Worm (Caenorhabditis elegans) whole organism, L1 larva: ENCODE results near the gene ZC395.11.

Source experiments
- C34B4.2 ChIP-seq: sonication (generic microtip); optimal IDR thresholded peaks from 2 replicates; lab custom pipeline; 2017; ENCODE audit warnings: mild to moderate bottlenecking, missing genetic modification characterization, missing compliant biosample characterization
- F16B12.6 ChIP-seq: fragments of 150-350 bp; optimal IDR thresholded peaks from 2 replicates; lab custom pipeline; 2014; ENCODE audit warnings: missing biosample characterization, missing genetic modification characterization
- Y116A8C.19 ChIP-seq: sonication (generic microtip); optimal IDR thresholded peaks from 2 replicates; lab custom pipeline; 2016; ENCODE audit warnings: missing compliant biosample characterization, missing genetic modification characterization, borderline replicate concordance
- alr-1 ChIP-seq: fragments of 200-800 bp; sonication (Bioruptor generic); optimal IDR thresholded peaks from 2 replicates; lab custom pipeline; 2018; ENCODE audit warnings: borderline replicate concordance, mild to moderate bottlenecking, missing genetic modification characterization, missing compliant biosample characterization
- aly-2 ChIP-seq: fragments of 150-350 bp; optimal IDR thresholded peaks from 2 replicates; lab custom pipeline; 2014; ENCODE audit warnings: missing biosample characterization, missing genetic modification characterization
- ama-1 ChIP-seq: fragments of 150-350 bp; optimal IDR thresholded peaks from 2 replicates; lab custom pipeline; 2014
- blmp-1 ChIP-seq: fragments of 150-350 bp; optimal IDR thresholded peaks from 2 replicates; lab custom pipeline; 2014; ENCODE audit warnings: missing biosample characterization, missing genetic modification characterization
- ceh-63 ChIP-seq: fragments of 200-800 bp; sonication (Bioruptor generic); optimal IDR thresholded peaks from 2 replicates; lab custom pipeline; 2018; ENCODE audit warnings: mild to moderate bottlenecking, missing genetic modification characterization, missing compliant biosample characterization
- ceh-88 ChIP-seq: fragments of 200-800 bp; sonication (Bioruptor generic); IDR thresholded peaks from 2 replicates; pipeline ENCODE4 v1.3.6; 2022; ENCODE audit warnings: missing genetic modification characterization, missing compliant biosample characterization
- efl-1 ChIP-seq, 4 experiments: fragments of 150-350 bp; optimal IDR thresholded peaks in 3 of 4; peaks in 1 of 4; 1 replicate in 1 of 4; 2 replicates in 3 of 4; lab custom pipeline; 2014; ENCODE audit warnings: missing biosample characterization in 2 of 4, missing genetic modification characterization in 2 of 4, missing genetic modification reagents in 2 of 4
- efl-3 ChIP-seq: fragments of 200-800 bp; sonication (Bioruptor generic); optimal IDR thresholded peaks from 2 replicates; lab custom pipeline; 2018; ENCODE audit warnings: mild to moderate bottlenecking, missing genetic modification characterization, missing compliant biosample characterization
- egl-27 ChIP-seq, 2 experiments: fragments of 150-350 bp in 1 of 2; sonication (generic microtip); optimal IDR thresholded peaks; 3 replicates each; lab custom pipeline; 2017 to 2018; ENCODE audit warnings: missing biosample characterization in 2 of 2, missing genetic modification characterization in 2 of 2, missing genetic modification reagents in 2 of 2
- elt-2 ChIP-seq: sonication (generic microtip); optimal IDR thresholded peaks from 2 replicates; lab custom pipeline; 2016; ENCODE audit warnings: missing genetic modification characterization, mild to moderate bottlenecking, inconsistent platforms, missing compliant biosample characterization, missing genetic modification reagents
- ets-5 ChIP-seq: fragments of 200-800 bp; sonication (Bioruptor generic); IDR thresholded peaks from 2 replicates; pipeline ENCODE4 v1.3.6; 2022; ENCODE audit warnings: missing genetic modification characterization, missing compliant biosample characterization
- fkh-10 ChIP-seq: sonication (generic microtip); optimal IDR thresholded peaks from 2 replicates; lab custom pipeline; 2017; ENCODE audit warnings: missing biosample characterization, missing genetic modification reagents, missing genetic modification characterization
- fkh-4 ChIP-seq: sonication (generic microtip); optimal IDR thresholded peaks from 2 replicates; lab custom pipeline; 2016; ENCODE audit warnings: missing compliant biosample characterization, missing genetic modification characterization, borderline replicate concordance
- fkh-8 ChIP-seq: sonication (generic microtip); optimal IDR thresholded peaks from 2 replicates; lab custom pipeline; 2016; ENCODE audit warnings: mild to moderate bottlenecking, missing genetic modification characterization, missing compliant biosample characterization
- hlh-17 ChIP-seq: fragments of 200-800 bp; sonication (Bioruptor generic); optimal IDR thresholded peaks from 2 replicates; lab custom pipeline; 2018; ENCODE audit warnings: missing genetic modification characterization, mild to moderate bottlenecking, missing compliant biosample characterization, moderate library complexity, borderline replicate concordance
- hlh-4 ChIP-seq: sonication (generic microtip); optimal IDR thresholded peaks from 2 replicates; lab custom pipeline; 2016; ENCODE audit warnings: mild to moderate bottlenecking, missing genetic modification characterization, missing compliant biosample characterization
- irx-1 ChIP-seq: sonication (generic microtip); optimal IDR thresholded peaks from 2 replicates; lab custom pipeline; 2016; ENCODE audit warnings: missing genetic modification characterization, missing compliant biosample characterization
- jun-1 ChIP-seq: fragments of 150-350 bp; optimal IDR thresholded peaks from 2 replicates; lab custom pipeline; 2014; ENCODE audit warnings: missing biosample characterization, missing genetic modification reagents, missing genetic modification characterization
- lin-13 ChIP-seq: fragments of 150-350 bp; optimal IDR thresholded peaks from 2 replicates; lab custom pipeline; 2014; ENCODE audit warnings: missing biosample characterization, missing genetic modification reagents, missing genetic modification characterization
- lin-14 ChIP-seq: fragments of 200-800 bp; sonication (Bioruptor generic); optimal IDR thresholded peaks from 2 replicates; lab custom pipeline; 2018; ENCODE audit warnings: mild to moderate bottlenecking, missing genetic modification characterization, moderate library complexity, missing compliant biosample characterization
- lin-15B ChIP-seq: fragments of 150-350 bp; sonication (generic microtip); optimal IDR thresholded peaks from 3 replicates; lab custom pipeline; 2014; ENCODE audit warnings: missing biosample characterization, missing genetic modification characterization
- lin-39 ChIP-seq: fragments of 150-350 bp; optimal IDR thresholded peaks from 2 replicates; lab custom pipeline; 2014; ENCODE audit warnings: missing biosample characterization, missing genetic modification reagents, missing genetic modification characterization
- mef-2 ChIP-seq: fragments of 150-350 bp; optimal IDR thresholded peaks from 2 replicates; lab custom pipeline; 2014; ENCODE audit warnings: missing biosample characterization, missing genetic modification characterization
- mep-1 ChIP-seq: fragments of 150-350 bp; optimal IDR thresholded peaks from 2 replicates; lab custom pipeline; 2014; ENCODE audit warnings: missing biosample characterization, missing genetic modification characterization
- nhr-11 ChIP-seq: fragments of 150-350 bp; optimal IDR thresholded peaks from 2 replicates; lab custom pipeline; 2014; ENCODE audit warnings: missing biosample characterization, missing genetic modification characterization
- nhr-19 ChIP-seq: fragments of 200-800 bp; sonication (Bioruptor generic); conservative IDR thresholded peaks from 2 replicates; pipeline ENCODE4 v1.3.6; 2022; ENCODE audit warnings: missing genetic modification characterization, missing compliant biosample characterization
- nhr-28 ChIP-seq: fragments of 150-350 bp; optimal IDR thresholded peaks from 2 replicates; lab custom pipeline; 2014; ENCODE audit warnings: missing biosample characterization, missing genetic modification characterization
- nhr-47 ChIP-seq: sonication (generic microtip); optimal IDR thresholded peaks from 2 replicates; lab custom pipeline; 2016; ENCODE audit warnings: mild to moderate bottlenecking, missing genetic modification characterization, moderate library complexity, missing compliant biosample characterization
- nhr-71 ChIP-seq: sonication (generic microtip); optimal IDR thresholded peaks from 2 replicates; lab custom pipeline; 2016; ENCODE audit warnings: mild to moderate bottlenecking, missing genetic modification characterization, moderate library complexity, missing compliant biosample characterization
- nhr-76 ChIP-seq: sonication (generic microtip); optimal IDR thresholded peaks from 2 replicates; lab custom pipeline; 2017; ENCODE audit warnings: missing biosample characterization, missing genetic modification characterization
- nhr-85 ChIP-seq: sonication (generic microtip); peaks from one replicate; lab custom pipeline; 2016; ENCODE audit warnings: missing genetic modification characterization, inconsistent platforms, missing compliant biosample characterization
- nhr-90 ChIP-seq: sonication (generic microtip); optimal IDR thresholded peaks from 2 replicates; lab custom pipeline; 2016; ENCODE audit warnings: mild to moderate bottlenecking, missing genetic modification characterization, missing compliant biosample characterization; ENCODE audit not compliant: poor library complexity
- pag-3 ChIP-seq: sonication (generic microtip); optimal IDR thresholded peaks from 2 replicates; lab custom pipeline; 2017; ENCODE audit warnings: missing genetic modification characterization, mild to moderate bottlenecking, missing compliant biosample characterization, antibody characterized with exemption, borderline replicate concordance; ENCODE audit not compliant: insufficient read depth
- pax-3 ChIP-seq: fragments of 200-800 bp; sonication (Bioruptor generic); optimal IDR thresholded peaks from 2 replicates; lab custom pipeline; 2018; ENCODE audit warnings: mild to moderate bottlenecking, missing genetic modification characterization, moderate library complexity, missing compliant biosample characterization
- snu-23 ChIP-seq: sonication (generic microtip); optimal IDR thresholded peaks from 2 replicates; lab custom pipeline; 2016; ENCODE audit warnings: missing genetic modification characterization, missing compliant biosample characterization
- sox-4 ChIP-seq: sonication (generic microtip); optimal IDR thresholded peaks from 2 replicates; lab custom pipeline; 2016; ENCODE audit warnings: missing genetic modification characterization, missing compliant biosample characterization
- sup-37 ChIP-seq: fragments of 200-800 bp; sonication (Bioruptor generic); optimal IDR thresholded peaks from 2 replicates; lab custom pipeline; 2018; ENCODE audit warnings: mild to moderate bottlenecking, missing genetic modification characterization, missing compliant biosample characterization
- swsn-7 ChIP-seq: sonication (generic microtip); optimal IDR thresholded peaks from 2 replicates; lab custom pipeline; 2016; ENCODE audit warnings: missing genetic modification characterization, missing compliant biosample characterization
- tlp-1 ChIP-seq: fragments of 150-350 bp; optimal IDR thresholded peaks from 2 replicates; lab custom pipeline; 2014; ENCODE audit warnings: missing biosample characterization, missing genetic modification characterization
- unc-62 ChIP-seq: fragments of 150-350 bp; optimal IDR thresholded peaks from 2 replicates; lab custom pipeline; 2014; ENCODE audit warnings: missing biosample characterization, missing genetic modification reagents, missing genetic modification characterization
- unc-86 ChIP-seq: sonication (generic microtip); optimal IDR thresholded peaks from 2 replicates; lab custom pipeline; 2016; ENCODE audit warnings: missing genetic modification characterization, missing compliant biosample characterization
- vab-15 ChIP-seq: sonication (generic microtip); optimal IDR thresholded peaks from 2 replicates; lab custom pipeline; 2017; ENCODE audit warnings: missing genotype, mild to moderate bottlenecking, missing genetic modification characterization, missing compliant biosample characterization
- xbp-1 ChIP-seq: sonication (generic microtip); optimal IDR thresholded peaks from 2 replicates; lab custom pipeline; 2016; ENCODE audit warnings: missing genetic modification characterization, missing compliant biosample characterization
- zag-1 ChIP-seq: fragments of 150-350 bp; optimal IDR thresholded peaks from 2 replicates; lab custom pipeline; 2014; ENCODE audit warnings: missing biosample characterization, missing genetic modification characterization
- zip-4 ChIP-seq: fragments of 200-800 bp; sonication (Bioruptor generic); optimal IDR thresholded peaks from 2 replicates; lab custom pipeline; 2018; ENCODE audit warnings: mild to moderate bottlenecking, missing genetic modification characterization, moderate library complexity, missing compliant biosample characterization

The ZC395.11 gene

ce11 chrIII:5280228-5280627 lies 5.9 kb downstream of the ZC395.11 start (continued):
- TF ChIP-seq jun-1 (tag; lab: Kevin White, UChicago) (no peak), nhr-11 (tag; lab: Kevin White, UChicago) (no peak), nhr-76 (tag; lab: Kevin White, UChicago) (no peak), zag-1 (tag; lab: Kevin White, UChicago) (no peak), Y116A8C.19 (tag; lab: Kevin White, UChicago) (no peak), fkh-8 (no peak), sup-37 (no peak), ets-5 (GFP tag; lab: Robert Waterston, UW) (no peak), vab-15 (no peak), xbp-1 (tag; lab: Kevin White, UChicago) (no peak), lin-14 (GFP tag; lab: Kevin White, UChicago) (peak; percentile 77), F16B12.6 (tag; lab: Kevin White, UChicago) (no peak), unc-86 (tag; lab: Kevin White, UChicago) (no peak), nhr-19 (peak; percentile 59), sox-4 (no peak), ceh-88 (GFP tag; lab: Robert Waterston, UW) (no peak), alr-1 (tag; lab: Kevin White, UChicago) (no peak), irx-1 (tag; lab: Kevin White, UChicago) (no peak)

ce11 chrIII:5277740-5278139 lies 8.4 kb downstream of the ZC395.11 start, which contains the start of gene clk-1:
Gene clk-1 (plus strand): TSS chrIII:5277894.
- no peak for TF ChIP-seq egl-27 (tag; optimal IDR thresholded peaks at IDR 0.05; lab: Kevin White, UChicago)
- no peak for TF ChIP-seq sup-37
- TF ChIP-seq hlh-17 (GFP tag; lab: Kevin White, UChicago): no peak
- no peak for TF ChIP-seq mep-1
- no peak for TF ChIP-seq nhr-19
- no peak for TF ChIP-seq ceh-63 (GFP tag; lab: Kevin White, UChicago)
- TF ChIP-seq pax-3 (tag; lab: Kevin White, UChicago): no peak
- no peak for TF ChIP-seq zip-4 (GFP tag; lab: Kevin White, UChicago)
- no peak for TF ChIP-seq snu-23 (GFP tag; lab: Kevin White, UChicago)
- TF ChIP-seq aly-2 (tag; lab: Kevin White, UChicago): no peak
- no peak for TF ChIP-seq fkh-4 (tag; lab: Kevin White, UChicago)

ce11 chrIII:5274715-5275355 lies 11.3 kb downstream of the ZC395.11 start, which contains the start of the genes daf-41 and toc-1:
Gene daf-41 (minus strand): TSS chrIII:5274765.
Gene toc-1 (plus strand): TSS chrIII:5275251.
- TF ChIP-seq nhr-28 (no peak), nhr-90 (no peak), nhr-47 (tag; lab: Kevin White, UChicago) (peak; percentile 47), nhr-85 (tag; lab: Kevin White, UChicago) (no peak), fkh-4 (tag; lab: Kevin White, UChicago) (no peak), jun-1 (tag; lab: Kevin White, UChicago) (peak; percentile 20), lin-39 (no peak), mep-1 (peak; percentile 82), efl-1 (optimal IDR thresholded peaks at IDR 0.05; lab: Kevin White, UChicago) (peak; percentile 50 to 68), efl-1 (GFP tag; optimal IDR thresholded peaks at IDR 0.05 in 1 of 2; lab: Kevin White, UChicago) (peak; percentile 68 to 91), blmp-1 (tag; lab: Kevin White, UChicago) (peak; percentile 72), sox-4 (no peak), lin-15B (tag; lab: Kevin White, UChicago) (peak; percentile 10), unc-62 (no peak), nhr-71 (peak; percentile 59), tlp-1 (tag; lab: Kevin White, UChicago) (no peak), unc-86 (tag; lab: Kevin White, UChicago) (no peak), fkh-10 (GFP tag; lab: Kevin White, UChicago) (no peak), lin-13 (peak; percentile 48), swsn-7 (tag; lab: Kevin White, UChicago) (peak; percentile 44), mef-2 (no peak), hlh-4 (tag; lab: Kevin White, UChicago) (no peak), pag-3 (tag; lab: Kevin White, UChicago) (no peak), vab-15 (no peak), C34B4.2 (tag; lab: Kevin White, UChicago) (no peak), elt-2 (tag; lab: Kevin White, UChicago) (no peak), ama-1 (no peak), efl-3 (no peak)
